Fruit fly (Drosophila melanogaster) whole organism, pupa: Measurements from ENCODE around the gene hid.

ENCODE experiments used
- CG10348 ChIP-seq: fragments of 200-800 bp; sonication (Bioruptor generic); IDR thresholded peaks from 2 replicates; pipeline ENCODE4 v1.3.6; 2022; ENCODE audit warnings: missing biosample characterization, missing genetic modification characterization
- CG12605 ChIP-seq: fragments of 200-800 bp; sonication (Bioruptor generic); IDR thresholded peaks from 2 replicates; pipeline ENCODE4 v1.3.6; 2022; ENCODE audit warnings: missing biosample characterization, missing genetic modification characterization
- CG15710 ChIP-seq: fragments of 200-800 bp; sonication (Bioruptor generic); optimal IDR thresholded peaks from 2 replicates; lab custom pipeline; 2018; ENCODE audit warnings: missing biosample characterization, mild to moderate bottlenecking, missing genetic modification characterization, moderate library complexity
- CG17806 ChIP-seq: fragments of 200-800 bp; sonication (Bioruptor generic); optimal IDR thresholded peaks from 2 replicates; lab custom pipeline; 2018; ENCODE audit warnings: missing biosample characterization, mild to moderate bottlenecking, missing genetic modification characterization, moderate library complexity
- CG32121 ChIP-seq: fragments of 200-800 bp; sonication (Bioruptor generic); IDR thresholded peaks from 2 replicates; pipeline ENCODE4 v1.3.6; 2022; ENCODE audit warnings: missing biosample characterization, missing genetic modification characterization
- CG34367 ChIP-seq: fragments of 200-800 bp; sonication (Bioruptor generic); optimal IDR thresholded peaks from 2 replicates; lab custom pipeline; 2018; ENCODE audit warnings: missing biosample characterization, mild to moderate bottlenecking, missing genetic modification characterization
- CG8159 ChIP-seq: fragments of 200-800 bp; sonication (Bioruptor generic); optimal IDR thresholded peaks from 3 replicates; lab custom pipeline; 2018; ENCODE audit warnings: missing biosample characterization, mild to moderate bottlenecking, missing genetic modification characterization, moderate library complexity
- CG8301 ChIP-seq: fragments of 200-800 bp; sonication (Bioruptor generic); optimal IDR thresholded peaks from 2 replicates; lab custom pipeline; 2018; ENCODE audit warnings: missing biosample characterization, mild to moderate bottlenecking, missing genetic modification characterization
- CG9948 ChIP-seq: fragments of 200-800 bp; sonication (Bioruptor generic); optimal IDR thresholded peaks from 2 replicates; lab custom pipeline; 2018; ENCODE audit warnings: missing biosample characterization, mild to moderate bottlenecking, missing genetic modification characterization, moderate library complexity
- EcR ChIP-seq: fragments of 200-800 bp; sonication (Bioruptor generic); optimal IDR thresholded peaks from 3 replicates; lab custom pipeline; 2019; ENCODE audit warnings: missing biosample characterization, missing genetic modification characterization, mild to moderate bottlenecking, moderate library complexity, missing genetic modification reagents
- Pif1A ChIP-seq: fragments of 200-800 bp; sonication (Bioruptor generic); optimal IDR thresholded peaks from 3 replicates; lab custom pipeline; 2016; ENCODE audit warnings: missing biosample characterization, missing genetic modification characterization
- Pif1B ChIP-seq: fragments of 200-800 bp; sonication (Bioruptor generic); optimal IDR thresholded peaks from 3 replicates; lab custom pipeline; 2016; ENCODE audit warnings: missing biosample characterization, missing genetic modification characterization
- Snoo ChIP-seq: fragments of 200-800 bp; sonication (Bioruptor generic); optimal IDR thresholded peaks from 3 replicates; lab custom pipeline; 2017; ENCODE audit warnings: missing biosample characterization, mild to moderate bottlenecking, missing genetic modification characterization, inconsistent platforms
- gl ChIP-seq: fragments of 200-800 bp; sonication (Bioruptor generic); optimal IDR thresholded peaks from 2 replicates; lab custom pipeline; 2018; ENCODE audit warnings: missing biosample characterization, mild to moderate bottlenecking, missing genetic modification characterization

dm6 chr3L:18146833-18147232, 38.6 kb downstream of the hid start:
- TF ChIP-seq CG9948 (tag; lab: Kevin White, UChicago) (no peak), CG17806 (no peak), EcR (GFP tag; lab: Kevin White, UChicago) (no peak), CG10348 (GFP tag; lab: Robert Waterston, UW) (no peak), Snoo (no peak), CG32121 (peak; percentile 71), CG8301 (tag; lab: Kevin White, UChicago) (peak; percentile 38), CG15710 (no peak), Pif1A (GFP tag; lab: Kevin White, UChicago) (peak; percentile 0), Pif1B (GFP tag; lab: Kevin White, UChicago) (no peak), CG34367 (no peak), CG12605 (GFP tag; lab: Robert Waterston, UW) (no peak), CG8159 (tag; lab: Kevin White, UChicago) (no peak), gl (no peak)
